Fruit fly (Drosophila melanogaster): ENCODE data around the gene CG13473.
A peak's percentile ranks its signal among the peaks of the same experiment; 100 is the strongest.

Gene CG13473

dm6 chr3L:14759097-14759795 lies 30.7 kb downstream of the CG13473 start (continued):
- peak; percentile 99 for TF ChIP-seq CG10959 (GFP tag; IDR thresholded peaks at IDR 0.05)
- TF ChIP-seq Hand (GFP tag; optimal IDR thresholded peaks at IDR 0.05), result peak; percentile 100
- peak; percentile 99 for TF ChIP-seq zfh1 (GFP tag; IDR thresholded peaks at IDR 0.05)
- TF ChIP-seq HmgD (GFP tag; optimal IDR thresholded peaks at IDR 0.05), result peak; percentile 97
- TF ChIP-seq Ets65A (GFP tag), result peak; percentile 100
- TF ChIP-seq sr (GFP tag; IDR thresholded peaks at IDR 0.05), result peak; percentile 96
- peak; percentile 99 to 100 for TF ChIP-seq bsh (GFP tag; optimal IDR thresholded peaks at IDR 0.05)
- TF ChIP-seq MTF-1 (GFP tag; optimal IDR thresholded peaks at IDR 0.05; ENCODE audit: borderline replicate concordance), result peak; percentile 98
- peak; percentile 42; the same call in 1 of the 2 replicates for TF ChIP-seq Scr (GFP tag; IDR thresholded peaks at IDR 0.05; ENCODE audit: partially characterized antibody)
- TF ChIP-seq tio (GFP tag; optimal IDR thresholded peaks at IDR 0.05), result peak; percentile 100
- peak; percentile 100 for TF ChIP-seq seq (GFP tag; IDR thresholded peaks at IDR 0.05)
- peak; percentile 100 for TF ChIP-seq oc (tag; optimal IDR thresholded peaks at IDR 0.05)
- TF ChIP-seq esg (GFP tag; conservative IDR thresholded peaks at IDR 0.05), result peak; percentile 100
- TF ChIP-seq CG13894 (tag; optimal IDR thresholded peaks at IDR 0.05), result peak; percentile 99
- TF ChIP-seq ewg (GFP tag; optimal IDR thresholded peaks at IDR 0.05), result peak; percentile 99
- TF ChIP-seq C15 (GFP tag; IDR thresholded peaks at IDR 0.05), result peak; percentile 99
- peak; percentile 98 for TF ChIP-seq kni (GFP tag; optimal IDR thresholded peaks at IDR 0.05)
- peak; percentile 99 for TF ChIP-seq B-H1 (GFP tag; IDR thresholded peaks at IDR 0.05)
- peak; percentile 99 for TF ChIP-seq Nf-YA (GFP tag; IDR thresholded peaks at IDR 0.05)
- TF ChIP-seq Lpt (GFP tag; optimal IDR thresholded peaks at IDR 0.05), result no peak
- TF ChIP-seq CG14860 (GFP tag; IDR thresholded peaks at IDR 0.05; ENCODE audit: partially characterized antibody), result peak; percentile 73
- TF ChIP-seq CG32772 (GFP tag; IDR thresholded peaks at IDR 0.05), result peak; percentile 99
- TF ChIP-seq HmgZ (tag; optimal IDR thresholded peaks at IDR 0.05), result peak; percentile 100
- peak; percentile 98 for TF ChIP-seq CG11398 (GFP tag; optimal IDR thresholded peaks at IDR 0.05)
- TF ChIP-seq MBD-R2 (GFP tag; IDR thresholded peaks at IDR 0.05), result peak; percentile 100
- no peak for TF ChIP-seq h (optimal IDR thresholded peaks at IDR 0.05)
- peak; percentile 96 for TF ChIP-seq CG6654 (GFP tag; optimal IDR thresholded peaks at IDR 0.05)
- no peak for TF ChIP-seq fru (optimal IDR thresholded peaks at IDR 0.05)
- peak; percentile 99 for TF ChIP-seq Xbp1 (GFP tag; optimal IDR thresholded peaks at IDR 0.05)
- peak; percentile 100 for TF ChIP-seq CG15696 (tag; optimal IDR thresholded peaks at IDR 0.05)
- TF ChIP-seq CG1832 (GFP tag; optimal IDR thresholded peaks at IDR 0.05), result peak; percentile 11
- peak; percentile 95 for TF ChIP-seq CG11560 (tag; IDR thresholded peaks at IDR 0.05)
- TF ChIP-seq bbx (GFP tag; IDR thresholded peaks at IDR 0.05; ENCODE audit: partially characterized antibody), result peak; percentile 25; the same call in 1 of the 2 replicates
- TF ChIP-seq Asciz (GFP tag; optimal IDR thresholded peaks at IDR 0.05), result peak; percentile 100
- TF ChIP-seq ttk (GFP tag; IDR thresholded peaks at IDR 0.05), result peak; percentile 99
- TF ChIP-seq chif (GFP tag; optimal IDR thresholded peaks at IDR 0.05), result peak; percentile 99
- peak; percentile 100 for TF ChIP-seq row (GFP tag; IDR thresholded peaks at IDR 0.05)
- TF ChIP-seq tx (GFP tag; optimal IDR thresholded peaks at IDR 0.05), result peak; percentile 99
- peak; percentile 100 for TF ChIP-seq CG12659 (GFP tag; optimal IDR thresholded peaks at IDR 0.05)
- TF ChIP-seq CG14050 (GFP tag; IDR thresholded peaks at IDR 0.05), result peak; percentile 99
- peak; percentile 99 for TF ChIP-seq cas (GFP tag; IDR thresholded peaks at IDR 0.05)
- peak; percentile 100 for TF ChIP-seq CG16815 (GFP tag; optimal IDR thresholded peaks at IDR 0.05)
- TF ChIP-seq CG8944 (GFP tag; optimal IDR thresholded peaks at IDR 0.05), result peak; percentile 98
- TF ChIP-seq CG6765 (GFP tag; optimal IDR thresholded peaks at IDR 0.05), result peak; percentile 100
- TF ChIP-seq YL-1 (GFP tag; optimal IDR thresholded peaks at IDR 0.05), result peak; percentile 100
- peak; percentile 100 for TF ChIP-seq CG18262 (tag; optimal IDR thresholded peaks at IDR 0.05)
- TF ChIP-seq klu (GFP tag; IDR thresholded peaks at IDR 0.05), result peak; percentile 100
- TF ChIP-seq HLHmδ (GFP tag; optimal IDR thresholded peaks at IDR 0.05), result peak; percentile 70
- peak; percentile 77 for TF ChIP-seq Sry-β (GFP tag; optimal IDR thresholded peaks at IDR 0.05)
- peak; percentile 99 for TF ChIP-seq Aef1 (GFP tag; IDR thresholded peaks at IDR 0.05)
